Worm (Caenorhabditis elegans) whole organism, L1 larva: ENCODE measurements around the gene adm-2.

ENCODE experiments used
- ama-1 ChIP-seq: fragments of 150-350 bp; optimal IDR thresholded peaks from 2 replicates; lab custom pipeline; 2014
- blmp-1 ChIP-seq: fragments of 150-350 bp; optimal IDR thresholded peaks from 2 replicates; lab custom pipeline; 2014; ENCODE audit warnings: missing biosample characterization, missing genetic modification characterization
- elt-3 ChIP-seq, 6 experiments: fragments of 150-350 bp in 1 of 6; sonication (generic microtip); optimal IDR thresholded peaks; 2 replicates each; lab custom pipeline; 2017 to 2018; ENCODE audit warnings: missing biosample characterization in 6 of 6, missing genetic modification characterization in 6 of 6, inconsistent platforms in 1 of 6
- mef-2 ChIP-seq: fragments of 150-350 bp; optimal IDR thresholded peaks from 2 replicates; lab custom pipeline; 2014; ENCODE audit warnings: missing biosample characterization, missing genetic modification characterization
- nhr-11 ChIP-seq: fragments of 150-350 bp; optimal IDR thresholded peaks from 2 replicates; lab custom pipeline; 2014; ENCODE audit warnings: missing biosample characterization, missing genetic modification characterization
- nhr-12 ChIP-seq: sonication (generic microtip); optimal IDR thresholded peaks from 2 replicates; lab custom pipeline; 2017; ENCODE audit warnings: missing biosample characterization, missing genetic modification characterization
- nhr-237 ChIP-seq: fragments of 150-350 bp; optimal IDR thresholded peaks from 2 replicates; lab custom pipeline; 2014; ENCODE audit warnings: missing biosample characterization, missing genetic modification characterization
- nhr-28 ChIP-seq: fragments of 150-350 bp; optimal IDR thresholded peaks from 2 replicates; lab custom pipeline; 2014; ENCODE audit warnings: missing biosample characterization, missing genetic modification characterization
- nhr-76 ChIP-seq: sonication (generic microtip); optimal IDR thresholded peaks from 2 replicates; lab custom pipeline; 2017; ENCODE audit warnings: missing biosample characterization, missing genetic modification characterization
- snu-23 ChIP-seq: sonication (generic microtip); optimal IDR thresholded peaks from 2 replicates; lab custom pipeline; 2016; ENCODE audit warnings: missing genetic modification characterization, missing compliant biosample characterization
- sptf-1 ChIP-seq: fragments of 150-350 bp; optimal IDR thresholded peaks from 2 replicates; lab custom pipeline; 2014; ENCODE audit warnings: missing biosample characterization, missing genetic modification characterization
- unc-62 ChIP-seq: fragments of 150-350 bp; optimal IDR thresholded peaks from 2 replicates; lab custom pipeline; 2014; ENCODE audit warnings: missing biosample characterization, missing genetic modification reagents, missing genetic modification characterization
- ztf-11 ChIP-seq, 2 experiments: sonication (generic microtip); optimal IDR thresholded peaks; 2 replicates each; lab custom pipeline; 2016 to 2017; ENCODE audit warnings: missing genetic modification characterization in 2 of 2, missing biosample characterization in 1 of 2, missing compliant biosample characterization in 1 of 2

- TF ChIP-seq nhr-28 (tag; lab: Kevin White, UChicago) (no peak), nhr-76 (tag; lab: Kevin White, UChicago) (no peak), nhr-237 (tag; lab: Kevin White, UChicago) (no peak), ztf-11 (tag; optimal IDR thresholded peaks at IDR 0.05; lab: Kevin White, UChicago) (no peak), ama-1 (lab: Kevin White, UChicago) (no peak), snu-23 (GFP tag; lab: Kevin White, UChicago) (peak; percentile 52), mef-2 (tag; lab: Kevin White, UChicago) (no peak), sptf-1 (tag; lab: Kevin White, UChicago) (no peak), unc-62 (no peak), nhr-12 (no peak), elt-3 (tag; optimal IDR thresholded peaks at IDR 0.05; lab: Kevin White, UChicago) (peak in 2 of 6 experiments; percentile 34 to 69), blmp-1 (peak; percentile 64), nhr-11 (tag; lab: Kevin White, UChicago) (no peak)
Observed at ce11 chrX:13744543-13745113, 56.9 kb downstream of the adm-2 start.
